Fruit fly (Drosophila melanogaster) S2 (cell line): Measurements from ENCODE around the gene CG1227.

Source experiments
- CG8478 ChIP-seq: fragments of >200 bp; optimal IDR thresholded peaks from 2 replicates; lab custom pipeline; 2018
- CTCF ChIP-seq, 2 experiments: fragments of >200 bp; optimal IDR thresholded peaks; 2 replicates each; lab custom pipeline; 2018

CG1227 gene

dm6 chr3R:7199849-7200248, 49.7 kb downstream of the CG1227 start:
- TF ChIP-seq CG8478 (lab: Kevin White, UChicago) (no peak), CTCF (optimal IDR thresholded peaks at IDR 0.05; lab: Kevin White, UChicago) (no peak)
